Fruit fly (Drosophila melanogaster): ENCODE measurements around the gene CG6793.

The CG6793 gene

DNA sequence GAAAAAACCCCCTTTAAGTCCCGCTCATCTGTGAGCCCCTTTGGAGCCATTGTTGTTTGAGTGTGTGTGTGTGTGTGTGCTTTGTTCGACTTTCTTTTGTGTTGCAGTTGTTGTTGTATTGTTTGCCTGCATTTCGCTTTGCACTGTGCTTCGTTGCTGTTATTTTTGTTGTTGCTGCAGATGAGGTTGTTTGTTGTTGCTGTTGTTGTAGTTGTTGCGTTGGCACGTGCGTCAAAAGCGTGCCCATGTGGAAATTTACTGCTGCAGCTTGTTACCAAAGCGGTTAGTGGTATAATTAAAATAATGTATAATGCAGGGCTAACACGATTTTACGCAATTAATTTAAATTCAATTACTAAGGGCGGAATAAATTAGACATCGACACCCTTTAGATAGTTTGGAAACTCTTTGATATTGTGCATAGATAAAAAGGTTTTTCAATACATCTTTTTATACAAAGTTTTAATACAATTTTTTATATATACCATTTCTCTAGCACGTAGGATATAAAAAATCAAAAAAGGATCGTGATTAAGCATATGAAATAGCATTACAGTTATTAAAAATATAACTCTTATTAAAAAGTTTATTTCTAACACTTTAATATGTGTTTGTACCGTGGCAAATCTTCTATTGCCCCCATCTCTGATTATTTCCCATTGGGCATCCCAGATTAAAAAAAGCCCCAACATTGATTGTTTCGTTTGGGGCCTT, 48.2 kb downstream of the CG6793 start (continued):
- no peak for TF ChIP-seq CG10654 (GFP tag; optimal IDR thresholded peaks at IDR 0.05)
- no peak for TF ChIP-seq gsb-n (tag; optimal IDR thresholded peaks at IDR 0.05)
- no peak for TF ChIP-seq Gug (GFP tag; IDR thresholded peaks at IDR 0.05)
- no peak for TF ChIP-seq hth (optimal IDR thresholded peaks at IDR 0.05)
- TF ChIP-seq pho (GFP tag; optimal IDR thresholded peaks at IDR 0.05): no peak
- peak; percentile 44 for TF ChIP-seq pros (GFP tag; optimal IDR thresholded peaks at IDR 0.05)
- peak; percentile 99 for TF ChIP-seq CG4360 (GFP tag; IDR thresholded peaks at IDR 0.05)
- TF ChIP-seq Fer1 (GFP tag; optimal IDR thresholded peaks at IDR 0.05): no peak
- no peak for TF ChIP-seq CG14860 (GFP tag; IDR thresholded peaks at IDR 0.05; ENCODE audit: partially characterized antibody)
- TF ChIP-seq exex (tag; optimal IDR thresholded peaks at IDR 0.05): no peak
- peak; percentile 13 for TF ChIP-seq nmo (GFP tag; optimal IDR thresholded peaks at IDR 0.05)
- TF ChIP-seq so (GFP tag; IDR thresholded peaks at IDR 0.05): no peak
- no peak for TF ChIP-seq nerfin-1 (tag; optimal IDR thresholded peaks at IDR 0.05)
- TF ChIP-seq gro (GFP tag; optimal IDR thresholded peaks at IDR 0.05): no peak
- TF ChIP-seq fd64A (GFP tag; optimal IDR thresholded peaks at IDR 0.05): no peak
- TF ChIP-seq NC2α (GFP tag; optimal IDR thresholded peaks at IDR 0.05): no peak
- TF ChIP-seq CG30431 (GFP tag; optimal IDR thresholded peaks at IDR 0.05): no peak
- no peak for TF ChIP-seq CG1529 (GFP tag; optimal IDR thresholded peaks at IDR 0.05)
- TF ChIP-seq ap (GFP tag; IDR thresholded peaks at IDR 0.05): 0 out of 2 replicates have a peak, but pooled peaks have one; percentile 8
- no peak for TF ChIP-seq E2f2 (GFP tag; IDR thresholded peaks at IDR 0.05)
- TF ChIP-seq Dfd (GFP tag; optimal IDR thresholded peaks at IDR 0.05): no peak

DNA sequence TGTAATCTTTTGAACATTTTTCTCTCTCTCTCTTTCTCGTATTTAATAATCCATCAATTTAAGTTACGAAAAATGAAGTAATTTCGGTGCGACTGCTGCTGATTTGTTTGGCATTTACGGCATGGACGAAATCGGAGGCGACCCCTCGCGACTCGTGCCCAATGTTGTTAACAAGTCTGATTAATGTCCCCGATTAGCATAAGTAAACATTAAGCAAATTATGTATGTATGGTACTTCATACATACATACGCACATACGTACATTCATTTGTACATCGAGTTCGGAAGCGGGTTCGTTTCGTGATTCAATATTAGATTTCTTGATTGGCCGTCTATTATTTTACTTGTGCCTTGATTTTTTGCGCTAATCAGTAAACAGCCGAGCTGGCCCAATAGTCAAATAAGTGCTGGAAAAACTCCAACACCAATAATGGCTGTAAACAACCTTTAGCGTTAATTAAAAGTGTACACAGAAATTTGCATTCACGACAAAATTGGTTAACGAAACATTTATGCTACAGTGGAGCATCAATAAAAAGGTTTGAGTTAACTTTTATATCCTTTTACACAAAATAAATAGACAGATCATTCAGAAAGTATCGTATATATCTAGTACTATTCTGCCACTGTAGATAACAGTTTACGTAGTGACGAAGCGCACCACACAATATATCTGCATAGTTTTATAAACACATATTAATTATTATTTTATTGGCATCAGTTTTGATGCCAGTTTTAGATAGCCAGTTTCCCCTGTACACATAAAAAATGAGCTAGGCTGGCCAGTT, 48.9 kb downstream of the CG6793 start:
- TF ChIP-seq Hsf (GFP tag; optimal IDR thresholded peaks at IDR 0.05) (peak; percentile 50), oc (tag; optimal IDR thresholded peaks at IDR 0.05) (no peak), HLH4C (GFP tag; IDR thresholded peaks at IDR 0.05; ENCODE audit: partially characterized antibody) (no peak), sr (GFP tag; IDR thresholded peaks at IDR 0.05) (no peak), CG17802 (tag; optimal IDR thresholded peaks at IDR 0.05) (no peak), CG18011 (GFP tag; optimal IDR thresholded peaks at IDR 0.05) (peak; percentile 28), CG6765 (GFP tag; optimal IDR thresholded peaks at IDR 0.05) (peak; percentile 60), CG15479 (GFP tag; optimal IDR thresholded peaks at IDR 0.05) (no peak), h (optimal IDR thresholded peaks at IDR 0.05) (no peak), br (optimal IDR thresholded peaks at IDR 0.05) (no peak), CG4820 (GFP tag; optimal IDR thresholded peaks at IDR 0.05) (peak; percentile 2), CG33213 (GFP tag; optimal IDR thresholded peaks at IDR 0.05) (peak; percentile 11), Bgb (GFP tag; IDR thresholded peaks at IDR 0.05; ENCODE audit: partially characterized antibody) (no peak), C15 (GFP tag; IDR thresholded peaks at IDR 0.05) (no peak), CG15601 (tag; optimal IDR thresholded peaks at IDR 0.05) (no peak), CG12104 (GFP tag; optimal IDR thresholded peaks at IDR 0.05) (peak; percentile 9), D19A (tag; optimal IDR thresholded peaks at IDR 0.05) (peak; percentile 29), CG15269 (tag; optimal IDR thresholded peaks at IDR 0.05) (peak; percentile 86), Abd-B (GFP tag; optimal IDR thresholded peaks at IDR 0.05) (peak; percentile 62), chm (GFP tag; IDR thresholded peaks at IDR 0.05) (no peak), twi (tag; optimal IDR thresholded peaks at IDR 0.05) (peak; percentile 23), CG4424 (GFP tag; optimal IDR thresholded peaks at IDR 0.05) (peak; percentile 58), zfh1 (GFP tag; IDR thresholded peaks at IDR 0.05) (peak; percentile 9; the same call in 1 of the 3 replicates), ac (GFP tag; optimal IDR thresholded peaks at IDR 0.05) (no peak), Lim3 (GFP tag; IDR thresholded peaks at IDR 0.05) (no peak), pho (GFP tag; optimal IDR thresholded peaks at IDR 0.05) (peak; percentile 18), Ets65A (GFP tag) (peak; percentile 77), CG31388 (GFP tag; optimal IDR thresholded peaks at IDR 0.05) (no peak), MBD-R2 (GFP tag; IDR thresholded peaks at IDR 0.05) (peak; percentile 45; the same call in 1 of the 2 replicates), chinmo (GFP tag; IDR thresholded peaks at IDR 0.05; ENCODE audit: partially characterized antibody) (peak; percentile 78; the same call in 1 of the 4 replicates)
